Worm (Caenorhabditis elegans) whole organism, L2 larva: ENCODE results near the gene famk-1.

Source experiments
- aly-2 ChIP-seq: fragments of 150-350 bp; optimal IDR thresholded peaks from 2 replicates; lab custom pipeline; 2014; ENCODE audit warnings: missing biosample characterization, missing genetic modification characterization
- ceh-82 ChIP-seq: fragments of 150-350 bp; optimal IDR thresholded peaks from 2 replicates; lab custom pipeline; 2014; ENCODE audit warnings: missing biosample characterization, missing genetic modification characterization
- lin-11 ChIP-seq: fragments of 150-350 bp; sonication (generic microtip); optimal IDR thresholded peaks from 2 replicates; lab custom pipeline; 2014; ENCODE audit warnings: missing biosample characterization, missing genetic modification characterization, inconsistent platforms, mixed read lengths
- lin-13 ChIP-seq: fragments of 150-350 bp; optimal IDR thresholded peaks from 2 replicates; lab custom pipeline; 2014; ENCODE audit warnings: missing biosample characterization, missing genetic modification reagents, missing genetic modification characterization
- mab-5 ChIP-seq: fragments of 150-350 bp; optimal IDR thresholded peaks from 2 replicates; lab custom pipeline; 2014; ENCODE audit warnings: missing biosample characterization, missing genetic modification characterization
- nhr-237 ChIP-seq: fragments of 150-350 bp; optimal IDR thresholded peaks from 2 replicates; lab custom pipeline; 2014; ENCODE audit warnings: missing biosample characterization, missing genetic modification characterization
- nhr-6 ChIP-seq: fragments of 150-350 bp; optimal IDR thresholded peaks from 2 replicates; lab custom pipeline; 2014; ENCODE audit warnings: missing biosample characterization, missing genetic modification characterization
- snpc-4 ChIP-seq: fragments of 150-350 bp; optimal IDR thresholded peaks from 2 replicates; lab custom pipeline; 2014; ENCODE audit warnings: missing biosample characterization, missing genetic modification characterization
- unc-62 ChIP-seq: fragments of 150-350 bp; optimal IDR thresholded peaks from 2 replicates; lab custom pipeline; 2014; ENCODE audit warnings: missing biosample characterization, missing genetic modification reagents, missing genetic modification characterization
- ztf-11 ChIP-seq: sonication (generic microtip); optimal IDR thresholded peaks from 2 replicates; lab custom pipeline; 2017; ENCODE audit warnings: missing biosample characterization, missing genetic modification characterization

DNA sequence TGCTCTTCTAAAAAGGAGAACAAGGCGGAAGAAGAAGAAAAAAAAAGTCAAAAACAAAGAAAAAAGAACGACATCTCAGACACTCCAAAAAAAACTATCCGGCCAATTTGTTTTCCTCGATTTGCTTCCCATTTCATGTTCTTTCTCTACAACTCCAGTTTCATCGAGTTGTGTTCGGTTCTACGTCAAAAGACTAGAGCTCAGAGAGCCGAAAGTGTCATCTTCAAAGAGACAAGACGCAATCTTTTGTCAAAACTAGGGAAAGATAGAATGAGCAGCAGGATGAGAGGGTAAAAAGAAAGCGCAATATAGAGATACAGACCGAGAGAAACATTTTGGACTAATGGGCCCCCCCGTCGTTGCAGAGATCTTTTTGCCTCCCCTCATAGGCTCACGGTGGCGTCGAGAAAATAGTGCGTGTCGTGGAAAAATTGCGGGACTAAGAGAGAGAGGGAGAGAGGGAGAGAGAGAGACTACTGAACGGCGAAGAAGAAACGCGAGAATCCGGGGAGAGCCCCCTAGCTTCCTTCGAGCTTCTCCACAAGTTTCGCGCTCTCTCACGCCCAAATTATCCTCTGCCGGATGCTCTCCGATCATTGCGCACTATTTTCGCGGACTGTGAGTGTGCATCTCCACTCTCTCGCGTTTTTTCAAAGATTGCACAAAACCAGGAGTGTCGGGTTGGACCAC lies 23.9 kb downstream of the famk-1 start:
- peak; percentile 16 for TF ChIP-seq snpc-4 (tag; lab: Kevin White, UChicago)
- TF ChIP-seq unc-62 (GFP tag; lab: Kevin White, UChicago) = no peak
- peak; percentile 79 for TF ChIP-seq mab-5 (tag; lab: Kevin White, UChicago)
- TF ChIP-seq aly-2 (tag; lab: Kevin White, UChicago) = no peak
- TF ChIP-seq lin-11 (tag; lab: Kevin White, UChicago) = peak; percentile 31
- TF ChIP-seq nhr-6 (tag; lab: Kevin White, UChicago) = no peak
- TF ChIP-seq ztf-11 (tag; lab: Kevin White, UChicago) = no peak
- TF ChIP-seq lin-13 = peak; percentile 63
- TF ChIP-seq ceh-82 (tag; lab: Kevin White, UChicago) = peak; percentile 23
- TF ChIP-seq nhr-237 (tag; lab: Kevin White, UChicago) = no peak
